Fruit fly (Drosophila melanogaster): ENCODE data around the gene CG10918.

Gene CG10918

DNA sequence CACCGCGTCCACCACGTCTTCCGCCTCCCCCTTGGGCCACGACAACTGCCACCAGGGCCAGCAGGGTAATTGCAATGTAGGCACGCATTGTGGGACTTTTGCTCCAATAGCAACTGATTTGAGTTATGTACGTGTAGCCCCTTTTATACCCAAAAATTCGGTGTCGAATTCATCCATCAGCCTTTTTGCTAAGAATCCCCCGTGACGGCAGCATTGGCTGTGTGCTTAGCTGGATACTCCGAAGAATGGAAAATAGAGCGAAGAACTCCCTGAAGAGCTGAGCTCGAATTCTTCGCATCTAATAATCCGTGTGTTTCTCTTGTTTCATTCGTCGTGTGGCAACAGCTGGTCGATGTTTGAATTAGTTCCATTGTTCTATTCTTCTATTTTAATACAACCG lies at the start of gene CG10918:
Gene CG10918 (minus strand): TSS at position 101 of the 400 bp plus-strand sequence.
- no peak for TF ChIP-seq noc (tag; optimal IDR thresholded peaks at IDR 0.05)

DNA sequence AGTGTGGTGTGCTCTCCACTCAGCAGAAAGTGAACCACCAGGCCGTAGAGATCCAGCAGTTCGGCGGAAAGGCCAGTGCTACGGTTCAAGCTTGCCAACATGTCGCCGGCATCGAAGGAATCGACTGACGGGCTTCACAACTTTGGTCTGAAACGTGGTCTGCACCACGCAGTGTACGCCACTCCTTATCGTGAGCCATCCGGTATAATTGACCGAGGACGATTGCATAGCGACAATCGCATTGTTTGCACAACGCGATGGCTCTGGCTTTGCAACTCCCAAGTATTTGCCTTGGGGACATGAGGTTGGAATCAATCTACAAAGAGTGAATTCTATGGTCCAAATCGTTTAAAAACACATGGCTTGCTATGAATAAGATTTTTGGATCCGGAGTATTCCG lies 49.8 kb upstream of the CG10918 start, which contains the start of gene Ir20a:
Gene Ir20a (minus strand): TSS at position 101 of the 400 bp plus-strand sequence.
- TF ChIP-seq noc (tag; optimal IDR thresholded peaks at IDR 0.05) = no peak

DNA sequence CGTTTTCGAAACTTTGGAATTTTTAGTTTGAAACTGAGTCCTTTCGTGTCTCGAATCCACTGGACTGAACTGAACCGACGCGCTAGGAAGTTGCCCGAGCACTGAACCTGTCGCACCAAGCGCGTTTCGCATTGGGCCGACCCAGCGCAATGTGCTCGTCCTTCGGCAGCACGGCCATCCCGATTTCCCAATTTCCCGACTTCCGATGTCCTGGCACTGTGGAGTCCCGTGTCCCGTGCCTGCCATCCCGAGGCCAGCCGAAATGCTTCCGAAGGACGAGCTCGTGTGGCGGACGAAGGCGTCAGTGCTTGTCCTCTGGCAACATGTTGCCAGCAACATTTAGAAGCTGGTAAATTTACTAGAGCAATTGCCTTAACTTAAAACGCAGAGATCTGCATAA lies 28.6 kb upstream of the CG10918 start, which contains the start of gene DIP-beta:
Gene DIP-beta (minus strand): TSS at position 107 of the 400 bp plus-strand sequence.
- TF ChIP-seq noc (tag; optimal IDR thresholded peaks at IDR 0.05) = no peak

DNA sequence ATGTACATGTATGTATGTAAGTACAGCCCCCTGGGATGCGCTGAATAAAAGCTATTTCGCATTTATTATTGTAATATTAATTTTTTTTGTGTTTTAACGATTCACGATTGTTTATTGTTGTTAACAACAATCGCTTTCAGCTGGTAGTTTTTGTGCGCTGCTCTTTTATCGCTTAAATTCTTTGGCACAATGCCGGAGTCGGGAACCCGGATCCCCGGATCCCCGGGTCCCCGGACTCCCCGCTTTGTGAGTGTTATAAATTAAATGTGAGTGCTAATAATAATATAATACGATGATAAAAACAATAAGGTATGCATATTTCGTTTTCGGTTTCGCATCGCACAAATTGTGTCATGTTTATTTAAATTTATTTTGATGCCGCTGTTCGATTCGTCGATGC lies 11.6 kb upstream of the CG10918 start:
- no peak for TF ChIP-seq noc (tag; optimal IDR thresholded peaks at IDR 0.05)

DNA sequence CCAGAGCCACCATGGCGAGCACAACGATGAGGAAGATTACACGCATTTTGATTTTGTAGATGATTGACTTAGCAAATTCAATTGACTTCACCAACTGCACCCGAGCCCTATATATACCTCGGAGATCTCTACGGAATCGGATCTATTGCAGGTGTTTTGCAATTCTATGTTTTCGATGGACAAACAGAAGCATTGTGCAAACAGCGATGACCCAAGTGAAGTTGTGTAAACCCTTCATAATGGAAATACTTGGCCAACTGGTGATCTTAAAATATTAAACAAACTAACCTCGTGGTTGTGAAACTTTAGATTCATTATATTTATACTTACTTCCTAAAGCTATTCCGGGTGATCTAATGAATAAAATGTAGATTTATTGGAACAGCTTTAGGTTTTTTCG lies 26.4 kb downstream of the CG10918 start, which contains the start of gene whe:
Gene whe (minus strand): TSS at position 101 of the 400 bp plus-strand sequence.
- no peak for TF ChIP-seq noc (tag; optimal IDR thresholded peaks at IDR 0.05)

DNA sequence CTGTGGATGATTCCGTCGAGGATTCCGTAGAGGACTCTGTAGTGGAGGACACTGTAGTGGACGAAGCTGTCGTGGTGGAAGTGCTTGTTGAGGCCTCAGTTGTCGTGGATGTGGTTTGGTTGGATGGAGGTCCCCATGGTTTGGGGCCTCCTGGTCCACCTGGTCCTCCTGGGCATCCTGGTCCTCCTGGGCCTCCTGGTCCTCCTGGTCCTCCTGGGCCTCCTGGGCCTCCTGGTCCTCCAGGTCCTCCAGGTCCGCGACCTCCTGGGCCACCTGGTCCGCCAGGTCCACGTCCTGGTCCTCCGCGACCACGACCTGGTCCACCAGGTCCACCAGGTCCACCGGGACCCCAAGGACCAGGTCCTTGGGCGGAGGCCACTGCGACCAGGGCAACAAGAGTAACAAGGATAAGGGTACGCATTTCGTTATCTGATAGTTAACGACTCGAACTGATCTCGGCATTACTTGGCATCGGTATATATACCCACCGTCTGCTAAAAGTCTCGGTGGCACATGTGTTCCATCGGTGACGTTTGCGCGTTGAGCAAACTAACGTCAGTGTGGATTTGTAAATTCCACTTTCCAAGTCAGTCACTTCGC lies 32.1 kb downstream of the CG10918 start, which contains the start of gene lcs:
Gene lcs (minus strand): TSS at position 457 of the 600 bp plus-strand sequence.
- TF ChIP-seq noc (tag; optimal IDR thresholded peaks at IDR 0.05) = no peak

DNA sequence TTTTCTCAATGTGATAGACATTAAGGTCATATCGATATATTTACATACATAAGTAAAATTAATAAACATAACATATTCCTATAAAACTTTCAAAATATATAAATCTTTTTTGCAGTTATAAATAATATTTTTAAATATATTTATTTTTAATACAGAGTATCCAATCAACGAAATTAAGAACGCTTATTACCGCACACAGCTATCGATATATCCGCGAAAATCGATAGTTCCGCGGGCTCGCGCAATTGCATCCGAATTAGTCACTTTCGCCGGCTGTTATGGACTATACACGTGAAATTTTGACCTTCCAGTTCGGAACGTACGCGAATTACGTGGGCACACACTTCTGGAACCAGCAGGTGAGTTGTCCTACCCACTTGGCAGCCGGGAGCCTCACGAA lies 40.3 kb downstream of the CG10918 start, which contains the start of gene mst:
Gene mst (plus strand): TSS at position 244 of the 400 bp plus-strand sequence.
- TF ChIP-seq noc (tag; optimal IDR thresholded peaks at IDR 0.05) = no peak

DNA sequence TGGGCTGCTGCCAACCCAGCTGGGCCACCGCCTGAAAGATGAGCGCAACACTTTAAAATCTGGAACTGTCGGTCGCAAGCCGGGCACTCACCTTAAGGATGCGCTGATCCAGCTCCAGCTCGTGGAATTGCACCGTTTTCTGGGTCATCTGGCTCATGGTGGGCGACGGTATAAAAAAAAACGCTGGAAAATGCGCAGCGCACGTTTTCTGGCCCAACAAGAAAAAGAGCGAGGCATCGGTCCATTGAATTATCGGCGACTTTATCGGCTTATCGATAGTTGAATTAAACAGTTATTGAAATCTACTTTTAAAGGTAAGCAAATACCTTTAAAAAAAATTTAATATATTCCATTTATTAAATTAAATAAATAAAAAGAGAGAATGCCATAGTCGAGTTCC lies 41.4 kb downstream of the CG10918 start, which contains the start of gene Ddx56:
Gene Ddx56 (minus strand): TSS at position 252 of the 400 bp plus-strand sequence.
- no peak for TF ChIP-seq noc (tag; optimal IDR thresholded peaks at IDR 0.05)

All from whole organism, larva.